Worm (Caenorhabditis elegans) whole organism, L3 larva: Measurements from ENCODE around the gene irld-52.

Experiments used
- R02D3.7 ChIP-seq: fragments of 150-350 bp; optimal IDR thresholded peaks from 2 replicates; lab custom pipeline; 2014; ENCODE audit warnings: missing biosample characterization, missing genetic modification characterization
- fkh-10 ChIP-seq: sonication (generic microtip); optimal IDR thresholded peaks from 2 replicates; lab custom pipeline; 2017; ENCODE audit warnings: missing biosample characterization, missing genetic modification reagents, missing genetic modification characterization
- tbx-2 ChIP-seq: sonication (generic microtip); optimal IDR thresholded peaks from 2 replicates; lab custom pipeline; 2016; ENCODE audit warnings: mild to moderate bottlenecking, missing genetic modification characterization, missing compliant biosample characterization

- no peak for TF ChIP-seq fkh-10 (GFP tag; lab: Kevin White, UChicago)
- no peak for TF ChIP-seq tbx-2 (tag; lab: Kevin White, UChicago)
- TF ChIP-seq R02D3.7 (tag; lab: Kevin White, UChicago), result no peak
Observed at ce11 chrV:15741851-15742250, 37.6 kb upstream of the irld-52 start, which contains the start of gene str-18.
